Worm (Caenorhabditis elegans) whole organism, L4 larva: ENCODE results near the gene igcm-1.

Experiments used
- F37D6.2 ChIP-seq: sonication (generic microtip); optimal IDR thresholded peaks from 2 replicates; lab custom pipeline; 2016; ENCODE audit warnings: mild to moderate bottlenecking, missing genetic modification characterization, missing compliant biosample characterization
- R02D3.7 ChIP-seq: fragments of 150-350 bp; sonication (generic microtip); optimal IDR thresholded peaks from 3 replicates; lab custom pipeline; 2014; ENCODE audit warnings: missing biosample characterization, missing genetic modification characterization
- aha-1 ChIP-seq: fragments of 150-350 bp; peaks from one replicate; lab custom pipeline; 2014; ENCODE audit warnings: missing biosample characterization, missing genetic modification characterization
- ceh-20 ChIP-seq: fragments of 200-800 bp; sonication (Bioruptor generic); IDR thresholded peaks from 2 replicates; pipeline ENCODE4 v1.3.6; 2022; ENCODE audit warnings: missing genetic modification reagents, missing genetic modification characterization, missing compliant biosample characterization
- ceh-28 ChIP-seq: fragments of 150-350 bp; optimal IDR thresholded peaks from 2 replicates; lab custom pipeline; 2014; ENCODE audit warnings: missing biosample characterization, missing genetic modification reagents, missing genetic modification characterization
- ceh-44 ChIP-seq: fragments of 200-800 bp; sonication (Bioruptor generic); IDR thresholded peaks from 2 replicates; pipeline ENCODE4 v1.3.6; 2022; ENCODE audit warnings: missing genetic modification reagents, missing genetic modification characterization, missing compliant biosample characterization
- ceh-62 ChIP-seq: sonication (generic microtip); optimal IDR thresholded peaks from 2 replicates; lab custom pipeline; 2017; ENCODE audit warnings: missing biosample characterization, missing genetic modification characterization
- ceh-82 ChIP-seq: sonication (generic microtip); optimal IDR thresholded peaks from 2 replicates; lab custom pipeline; 2017; ENCODE audit warnings: missing biosample characterization, missing genetic modification characterization
- cey-2 ChIP-seq: sonication (generic microtip); optimal IDR thresholded peaks from 3 replicates; lab custom pipeline; 2017; ENCODE audit warnings: missing genetic modification characterization, mild to moderate bottlenecking, missing compliant biosample characterization, antibody characterized with exemption, borderline replicate concordance; ENCODE audit not compliant: insufficient read depth
- ctbp-1 ChIP-seq: fragments of 200-800 bp; sonication (Bioruptor generic); IDR thresholded peaks from 2 replicates; pipeline ENCODE4 v1.3.6; 2022; ENCODE audit warnings: missing genetic modification reagents, missing genetic modification characterization, missing compliant biosample characterization
- duxl-1 ChIP-seq: sonication (generic microtip); optimal IDR thresholded peaks from 2 replicates; lab custom pipeline; 2016; ENCODE audit warnings: mild to moderate bottlenecking, missing genetic modification characterization, moderate library complexity, missing compliant biosample characterization; ENCODE audit not compliant: poor library complexity
- dve-1 ChIP-seq: sonication (generic microtip); optimal IDR thresholded peaks from 2 replicates; lab custom pipeline; 2017; ENCODE audit warnings: antibody characterized with exemption, mild to moderate bottlenecking, missing genetic modification characterization, missing compliant biosample characterization; ENCODE audit not compliant: insufficient read depth
- fkh-10 ChIP-seq: fragments of 150-350 bp; optimal IDR thresholded peaks from 2 replicates; lab custom pipeline; 2014; ENCODE audit warnings: missing biosample characterization, missing genetic modification reagents, missing genetic modification characterization
- hif-1 ChIP-seq, 2 experiments: sonication (generic microtip); optimal IDR thresholded peaks; 2 replicates each; lab custom pipeline; 2016 to 2017; ENCODE audit warnings: missing compliant biosample characterization in 2 of 2, missing genetic modification characterization in 2 of 2, missing genetic modification reagents in 2 of 2, missing genotype in 2 of 2, mild to moderate bottlenecking in 1 of 2
- hlh-30 ChIP-seq: sonication (generic microtip); optimal IDR thresholded peaks from 2 replicates; lab custom pipeline; 2017; ENCODE audit warnings: antibody characterized with exemption, mild to moderate bottlenecking, missing genetic modification characterization, missing compliant biosample characterization; ENCODE audit not compliant: insufficient read depth
- hmg-1.1 ChIP-seq: fragments of 200-800 bp; sonication (Bioruptor generic); IDR thresholded peaks from 2 replicates; pipeline ENCODE4 v1.3.6; 2022; ENCODE audit warnings: missing genetic modification reagents, missing genetic modification characterization, missing compliant biosample characterization
- lin-1 ChIP-seq: fragments of 200-800 bp; sonication (Bioruptor generic); IDR thresholded peaks from 2 replicates; pipeline ENCODE4 v1.3.6; 2022; ENCODE audit warnings: missing genetic modification reagents, missing genetic modification characterization, missing compliant biosample characterization
- lin-29 ChIP-seq: fragments of 200-800 bp; sonication (Bioruptor generic); IDR thresholded peaks from 2 replicates; pipeline ENCODE4 v1.3.6; 2022; ENCODE audit warnings: missing genetic modification reagents, missing genetic modification characterization, missing compliant biosample characterization
- lin-38 ChIP-seq: fragments of 200-800 bp; sonication (Bioruptor generic); IDR thresholded peaks from 2 replicates; pipeline ENCODE4 v1.3.6; 2022; ENCODE audit warnings: missing genetic modification reagents, missing genetic modification characterization, missing compliant biosample characterization
- madf-5 ChIP-seq, 2 experiments: fragments of 200-800 bp; sonication (Bioruptor generic); IDR thresholded peaks; 2 replicates each; pipeline ENCODE4 v1.3.6; 2022; ENCODE audit warnings: missing compliant biosample characterization in 2 of 2, missing genetic modification characterization in 2 of 2
- mes-2 ChIP-seq: sonication (generic microtip); optimal IDR thresholded peaks from 2 replicates; lab custom pipeline; 2016; ENCODE audit warnings: missing genotype, mild to moderate bottlenecking, missing genetic modification characterization, missing compliant biosample characterization; ENCODE audit not compliant: poor library complexity, severe bottlenecking
- mxl-2 ChIP-seq: fragments of 200-800 bp; sonication (Bioruptor generic); conservative IDR thresholded peaks from 2 replicates; pipeline ENCODE4 v1.3.6; 2022; ENCODE audit warnings: missing genetic modification reagents, missing genetic modification characterization, missing compliant biosample characterization
- nhr-10 ChIP-seq: fragments of 150-350 bp; optimal IDR thresholded peaks from 2 replicates; lab custom pipeline; 2014; ENCODE audit warnings: missing biosample characterization, missing genetic modification characterization
- nhr-102 ChIP-seq: sonication (generic microtip); optimal IDR thresholded peaks from 2 replicates; lab custom pipeline; 2016; ENCODE audit warnings: mild to moderate bottlenecking, missing genetic modification characterization, moderate library complexity, missing compliant biosample characterization
- nhr-11 ChIP-seq: fragments of 150-350 bp; optimal IDR thresholded peaks from 2 replicates; lab custom pipeline; 2014; ENCODE audit warnings: missing biosample characterization, missing genetic modification characterization
- php-3 ChIP-seq: fragments of 200-800 bp; sonication (Bioruptor generic); IDR thresholded peaks from 2 replicates; pipeline ENCODE4 v1.3.6; 2022; ENCODE audit warnings: missing genetic modification reagents, missing genetic modification characterization, missing compliant biosample characterization
- pqm-1 ChIP-seq: sonication (generic microtip); optimal IDR thresholded peaks from 2 replicates; lab custom pipeline; 2017; ENCODE audit warnings: missing biosample characterization, missing genetic modification characterization
- rbr-2 ChIP-seq: sonication (generic microtip); optimal IDR thresholded peaks from 2 replicates; lab custom pipeline; 2016; ENCODE audit warnings: missing genotype, missing genetic modification characterization, missing compliant biosample characterization
- snpc-1.2 ChIP-seq: fragments of 200-800 bp; sonication (Bioruptor generic); IDR thresholded peaks from 2 replicates; pipeline ENCODE4 v1.3.6; 2022; ENCODE audit warnings: missing genetic modification reagents, missing genetic modification characterization, missing compliant biosample characterization
- unc-130 ChIP-seq: sonication (generic microtip); optimal IDR thresholded peaks from 2 replicates; lab custom pipeline; 2016; ENCODE audit warnings: missing genetic modification reagents, missing genetic modification characterization, missing compliant biosample characterization
- zag-1 ChIP-seq: fragments of 150-350 bp; optimal IDR thresholded peaks from 2 replicates; lab custom pipeline; 2014; ENCODE audit warnings: missing biosample characterization, missing genetic modification characterization
- zfp-3 ChIP-seq: fragments of 200-800 bp; sonication (Bioruptor generic); conservative IDR thresholded peaks from 2 replicates; pipeline ENCODE4 v1.3.6; 2022; ENCODE audit warnings: missing genetic modification reagents, missing genetic modification characterization, missing compliant biosample characterization
- ztf-11 ChIP-seq: fragments of 150-350 bp; optimal IDR thresholded peaks from 2 replicates; lab custom pipeline; 2014; ENCODE audit warnings: missing biosample characterization, missing genetic modification characterization

igcm-1 gene

DNA sequence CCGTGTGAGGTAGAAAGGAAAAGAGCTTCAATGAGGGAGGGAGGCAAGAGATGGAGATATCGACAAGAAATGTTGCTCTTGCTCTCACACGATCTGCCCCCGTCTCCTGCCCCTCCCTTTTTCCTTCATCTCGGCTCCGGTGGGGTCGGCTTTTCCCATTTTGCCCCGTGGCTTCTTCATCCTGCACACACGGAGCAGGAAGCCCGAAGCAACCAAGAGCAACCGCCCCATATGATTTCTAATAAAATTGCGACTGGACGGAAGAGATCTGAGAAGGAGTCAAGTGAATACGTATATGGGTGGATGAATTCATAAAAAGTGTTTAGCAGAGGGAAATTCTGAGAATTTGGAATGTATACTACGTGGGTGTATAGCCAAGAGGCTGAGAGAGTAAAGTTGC lies 6.7 kb downstream of the igcm-1 start (continued):
- TF ChIP-seq lin-1 = no peak
- TF ChIP-seq hmg-1.1 (GFP tag; lab: Robert Waterston, UW) = no peak
- TF ChIP-seq ceh-44 (GFP tag; lab: Robert Waterston, UW) = no peak
- TF ChIP-seq ceh-28 (tag; lab: Kevin White, UChicago) = no peak
- 0 out of 4 replicates have a peak, but pooled peaks of 1 of the 2 experiments have one; percentile 20 for TF ChIP-seq madf-5 (GFP tag; IDR thresholded peaks at IDR 0.05; lab: Robert Waterston, UW)
- no peak for TF ChIP-seq hif-1 (tag; optimal IDR thresholded peaks at IDR 0.05; lab: Kevin White, UChicago)
- TF ChIP-seq unc-130 (GFP tag; lab: Kevin White, UChicago) = no peak
- no peak for TF ChIP-seq duxl-1 (tag; lab: Kevin White, UChicago)
- TF ChIP-seq rbr-2 (tag; lab: Kevin White, UChicago) = no peak
- TF ChIP-seq pqm-1 (tag; lab: Kevin White, UChicago) = no peak
- TF ChIP-seq nhr-10 = no peak
- no peak for TF ChIP-seq fkh-10
- peak; percentile 58; the same call in 1 of the 2 replicates for TF ChIP-seq ctbp-1 (GFP tag; lab: Robert Waterston, UW)
- TF ChIP-seq hlh-30 (tag; lab: Kevin White, UChicago) = no peak
- peak; percentile 12 for TF ChIP-seq nhr-11 (tag; lab: Kevin White, UChicago)
- TF ChIP-seq ceh-20 (GFP tag; lab: Robert Waterston, UW) = no peak
- TF ChIP-seq php-3 (GFP tag; lab: Robert Waterston, UW) = no peak

DNA sequence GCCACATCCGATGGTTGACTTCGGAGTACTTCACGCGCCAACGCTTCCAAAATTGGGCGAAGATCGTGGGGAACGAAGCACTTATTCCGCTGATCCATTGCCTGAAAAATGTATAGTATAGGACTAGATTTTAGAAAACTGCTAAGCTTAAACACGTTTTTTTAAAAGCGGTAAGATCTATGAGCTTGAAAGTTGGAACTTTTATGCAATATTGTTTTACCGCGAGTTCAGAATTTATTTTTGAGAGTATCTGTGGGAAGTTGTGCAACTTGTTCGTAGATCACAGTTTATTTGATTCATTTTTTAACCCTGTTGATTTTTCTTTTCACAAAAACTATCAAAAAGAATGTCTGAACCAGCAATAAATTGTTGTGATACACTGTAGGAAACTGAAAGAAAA lies 9.9 kb downstream of the igcm-1 start, which contains the start of gene F39H12.3:
Gene F39H12.3 (minus strand): TSS at position 101 of the 400 bp plus-strand sequence.
- no peak for TF ChIP-seq zfp-3 (GFP tag; lab: Robert Waterston, UW)
- TF ChIP-seq dve-1 = no peak
- TF ChIP-seq cey-2 (tag; lab: Kevin White, UChicago) = no peak
- TF ChIP-seq R02D3.7 = no peak
- TF ChIP-seq mxl-2 (GFP tag; lab: Robert Waterston, UW) = no peak
- TF ChIP-seq ctbp-1 (GFP tag; lab: Robert Waterston, UW) = no peak
- no peak for TF ChIP-seq F37D6.2 (tag; lab: Kevin White, UChicago)
- no peak for TF ChIP-seq php-3 (GFP tag; lab: Robert Waterston, UW)
- TF ChIP-seq mes-2 (tag; lab: Kevin White, UChicago) = no peak

DNA sequence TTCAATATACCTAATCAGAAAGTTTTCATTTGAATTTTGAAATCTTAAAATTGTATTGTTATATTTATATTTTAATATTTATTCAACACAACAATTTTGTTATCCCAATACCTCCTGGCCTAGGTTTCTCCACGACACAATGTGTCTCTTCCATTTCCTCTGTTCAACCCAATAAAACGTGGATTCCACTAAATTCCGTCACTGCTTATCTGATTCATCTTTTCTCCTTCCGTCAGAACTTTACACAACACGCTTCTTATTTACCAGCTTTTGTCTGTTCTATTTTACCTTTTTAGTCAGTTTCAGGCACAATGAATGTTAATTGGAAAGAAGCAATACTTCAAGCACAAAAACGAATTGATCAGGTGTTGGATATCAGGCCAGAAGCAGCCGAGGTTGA lies 16.8 kb downstream of the igcm-1 start, which contains the start of gene F39H12.1:
Gene F39H12.1 (plus strand): TSS at position 301 of the 400 bp plus-strand sequence.
- TF ChIP-seq lin-29 (GFP tag; lab: Robert Waterston, UW) (no peak), ztf-11 (tag; lab: Kevin White, UChicago) (no peak), mxl-2 (GFP tag; lab: Robert Waterston, UW) (no peak), ceh-20 (GFP tag; lab: Robert Waterston, UW) (no peak), zag-1 (tag; lab: Kevin White, UChicago) (no peak), ceh-82 (tag; lab: Kevin White, UChicago) (no peak), snpc-1.2 (GFP tag; lab: Robert Waterston, UW) (no peak), lin-1 (no peak), lin-38 (GFP tag; lab: Robert Waterston, UW) (no peak), nhr-102 (tag; lab: Kevin White, UChicago) (no peak)

- TF ChIP-seq aha-1 (tag; lab: Kevin White, UChicago) = peak; percentile 60
- TF ChIP-seq ceh-62 (tag; lab: Kevin White, UChicago) = no peak
- TF ChIP-seq, all 104 proteins: peak for 1
These were observed 21.1 kb downstream of the igcm-1 start for ce11 chrX:830185-830584.
